Worm (Caenorhabditis elegans) whole organism, L1 larva: Measurements from ENCODE around the gene T19D2.3.

Experiments
- Y116A8C.19 ChIP-seq: sonication (generic microtip); optimal IDR thresholded peaks from 2 replicates; lab custom pipeline; 2016; ENCODE audit warnings: missing compliant biosample characterization, missing genetic modification characterization, borderline replicate concordance
- aly-2 ChIP-seq: fragments of 150-350 bp; optimal IDR thresholded peaks from 2 replicates; lab custom pipeline; 2014; ENCODE audit warnings: missing biosample characterization, missing genetic modification characterization
- ama-1 ChIP-seq: fragments of 150-350 bp; optimal IDR thresholded peaks from 2 replicates; lab custom pipeline; 2014
- efl-3 ChIP-seq: fragments of 200-800 bp; sonication (Bioruptor generic); optimal IDR thresholded peaks from 2 replicates; lab custom pipeline; 2018; ENCODE audit warnings: mild to moderate bottlenecking, missing genetic modification characterization, missing compliant biosample characterization
- lin-13 ChIP-seq: fragments of 150-350 bp; optimal IDR thresholded peaks from 2 replicates; lab custom pipeline; 2014; ENCODE audit warnings: missing biosample characterization, missing genetic modification reagents, missing genetic modification characterization
- lin-39 ChIP-seq: fragments of 150-350 bp; optimal IDR thresholded peaks from 2 replicates; lab custom pipeline; 2014; ENCODE audit warnings: missing biosample characterization, missing genetic modification reagents, missing genetic modification characterization
- nhr-71 ChIP-seq: sonication (generic microtip); optimal IDR thresholded peaks from 2 replicates; lab custom pipeline; 2016; ENCODE audit warnings: mild to moderate bottlenecking, missing genetic modification characterization, moderate library complexity, missing compliant biosample characterization
- nhr-76 ChIP-seq: sonication (generic microtip); optimal IDR thresholded peaks from 2 replicates; lab custom pipeline; 2017; ENCODE audit warnings: missing biosample characterization, missing genetic modification characterization
- pqm-1 ChIP-seq: sonication (generic microtip); optimal IDR thresholded peaks from 3 replicates; lab custom pipeline; 2017; ENCODE audit warnings: missing biosample characterization, missing genetic modification characterization
- snu-23 ChIP-seq: sonication (generic microtip); optimal IDR thresholded peaks from 2 replicates; lab custom pipeline; 2016; ENCODE audit warnings: missing genetic modification characterization, missing compliant biosample characterization
- unc-62 ChIP-seq: fragments of 150-350 bp; optimal IDR thresholded peaks from 2 replicates; lab custom pipeline; 2014; ENCODE audit warnings: missing biosample characterization, missing genetic modification reagents, missing genetic modification characterization

- no peak for TF ChIP-seq efl-3
- no peak for TF ChIP-seq lin-13 (GFP tag; lab: Kevin White, UChicago)
- no peak for TF ChIP-seq pqm-1
- TF ChIP-seq nhr-71: no peak
- no peak for TF ChIP-seq snu-23 (GFP tag; lab: Kevin White, UChicago)
- TF ChIP-seq lin-39 (tag; lab: Kevin White, UChicago): no peak
- no peak for TF ChIP-seq Y116A8C.19 (tag; lab: Kevin White, UChicago)
- TF ChIP-seq nhr-76 (tag; lab: Kevin White, UChicago): no peak
- no peak for TF ChIP-seq unc-62 (GFP tag; lab: Kevin White, UChicago)
- TF ChIP-seq aly-2 (tag; lab: Kevin White, UChicago): no peak
- no peak for TF ChIP-seq ama-1 (lab: Kevin White, UChicago)
Measured at ce11 chrX:3919689-3920088, 19.4 kb upstream of the T19D2.3 start.
